Worm (Caenorhabditis elegans): ENCODE measurements around the gene F39F10.5.

DNA sequence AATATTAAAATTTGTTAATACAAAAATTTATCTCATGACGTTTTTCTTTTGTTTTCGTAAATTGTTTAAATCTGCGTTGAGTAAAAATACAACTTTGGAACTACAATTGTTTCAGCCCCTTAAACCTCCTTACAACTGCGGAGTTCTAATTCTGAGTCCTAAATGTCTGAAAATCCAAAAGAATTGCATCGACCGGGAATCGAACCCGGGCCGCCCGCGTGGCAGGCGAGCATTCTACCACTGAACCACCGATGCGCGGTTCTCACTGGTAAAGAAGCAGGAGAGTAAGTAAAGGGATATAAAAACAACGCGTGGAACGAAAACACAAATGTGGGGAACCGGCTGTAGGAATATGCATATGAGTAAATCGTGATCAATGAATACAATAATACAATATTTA is 14.5 kb upstream of the F39F10.5 start:
- TF ChIP-seq snpc-4 (tag; optimal IDR thresholded peaks at IDR 0.05) (no peak), unc-62 (GFP tag; optimal IDR thresholded peaks at IDR 0.05) (peak; percentile 21), M03D4.4 (tag; optimal IDR thresholded peaks at IDR 0.05) (peak; percentile 87), sptf-1 (tag; optimal IDR thresholded peaks at IDR 0.05) (peak; percentile 89), elt-1 (tag; optimal IDR thresholded peaks at IDR 0.05; ENCODE audit: borderline replicate concordance, insufficient read depth) (no peak), nhr-12 (tag; optimal IDR thresholded peaks at IDR 0.05) (no peak), ztf-11 (tag; optimal IDR thresholded peaks at IDR 0.05) (peak; percentile 6), unc-39 (tag; optimal IDR thresholded peaks at IDR 0.05) (no peak), nhr-76 (tag; optimal IDR thresholded peaks at IDR 0.05) (no peak), lsy-2 (tag; optimal IDR thresholded peaks at IDR 0.05) (no peak), ces-1 (GFP tag; optimal IDR thresholded peaks at IDR 0.05) (no peak), lin-13 (tag; optimal IDR thresholded peaks at IDR 0.05) (peak; percentile 34), mab-5 (tag; optimal IDR thresholded peaks at IDR 0.05) (no peak)
